Worm (Caenorhabditis elegans) whole organism, mixed stage, embryonic: Measurements from ENCODE around the gene cox-17.

Experiments used
- blmp-1 ChIP-seq: fragments of 150-350 bp; optimal IDR thresholded peaks from 2 replicates; lab custom pipeline; 2014; ENCODE audit warnings: missing biosample characterization, missing genetic modification characterization
- ces-1 ChIP-seq: fragments of 150-350 bp; optimal IDR thresholded peaks from 2 replicates; lab custom pipeline; 2014; ENCODE audit warnings: missing biosample characterization, missing genetic modification reagents, missing genetic modification characterization
- drap-1 ChIP-seq: fragments of 200-800 bp; sonication (Bioruptor generic); optimal IDR thresholded peaks from 3 replicates; lab custom pipeline; 2018; ENCODE audit warnings: mild to moderate bottlenecking, missing genetic modification characterization, missing compliant biosample characterization
- lin-13 ChIP-seq: fragments of 150-350 bp; optimal IDR thresholded peaks from 2 replicates; lab custom pipeline; 2014; ENCODE audit warnings: missing biosample characterization, missing genetic modification characterization
- lsy-2 ChIP-seq: fragments of 150-350 bp; optimal IDR thresholded peaks from 2 replicates; lab custom pipeline; 2014; ENCODE audit warnings: missing biosample characterization, missing genetic modification characterization
- mab-5 ChIP-seq: fragments of 150-350 bp; optimal IDR thresholded peaks from 2 replicates; lab custom pipeline; 2014; ENCODE audit warnings: missing biosample characterization, missing genetic modification characterization
- nhr-28 ChIP-seq: fragments of 150-350 bp; optimal IDR thresholded peaks from 2 replicates; lab custom pipeline; 2014; ENCODE audit warnings: missing biosample characterization, missing genetic modification characterization
- nhr-76 ChIP-seq: sonication (generic microtip); optimal IDR thresholded peaks from 2 replicates; lab custom pipeline; 2017; ENCODE audit warnings: missing biosample characterization, missing genetic modification characterization
- sptf-1 ChIP-seq: sonication (generic microtip); optimal IDR thresholded peaks from 2 replicates; lab custom pipeline; 2017; ENCODE audit warnings: mild to moderate bottlenecking, missing genetic modification characterization, moderate library complexity, missing compliant biosample characterization
- unc-39 ChIP-seq: fragments of 150-350 bp; optimal IDR thresholded peaks from 2 replicates; lab custom pipeline; 2014; ENCODE audit warnings: missing biosample characterization, missing genetic modification characterization
- ztf-11 ChIP-seq: fragments of 150-350 bp; optimal IDR thresholded peaks from 2 replicates; lab custom pipeline; 2014; ENCODE audit warnings: missing biosample characterization, missing genetic modification characterization

DNA sequence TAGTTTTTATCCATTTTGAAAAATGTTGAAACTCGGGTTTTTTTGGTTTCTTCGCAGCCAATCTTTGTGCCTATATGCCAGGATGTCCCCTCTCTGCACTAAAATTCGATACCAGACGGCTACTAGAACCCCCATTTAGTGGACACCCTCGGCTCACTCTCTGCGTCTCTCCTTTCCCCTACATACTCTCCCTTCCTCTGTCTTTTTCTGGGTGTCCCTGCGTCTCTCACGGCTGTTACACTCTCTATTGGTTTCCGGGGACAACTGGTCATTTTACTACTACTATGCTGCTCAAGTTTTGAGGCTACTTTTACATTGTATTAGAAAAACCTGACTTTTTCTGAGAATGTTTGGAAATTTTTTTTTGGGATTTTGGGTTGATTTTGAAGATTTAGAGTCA, 29.6 kb downstream of the cox-17 start:
- TF ChIP-seq ces-1 (GFP tag; lab: Kevin White, UChicago) (peak; percentile 57), nhr-28 (tag; lab: Kevin White, UChicago) (no peak), drap-1 (GFP tag; lab: Kevin White, UChicago) (no peak), mab-5 (tag; lab: Kevin White, UChicago) (no peak), lsy-2 (tag; lab: Kevin White, UChicago) (no peak), sptf-1 (tag; lab: Kevin White, UChicago) (peak; percentile 32), lin-13 (tag; lab: Kevin White, UChicago) (no peak), blmp-1 (tag; lab: Kevin White, UChicago) (no peak), unc-39 (no peak), nhr-76 (tag; lab: Kevin White, UChicago) (no peak), ztf-11 (no peak)
